Worm (Caenorhabditis elegans): ENCODE measurements around the gene hsp-1.

- TF ChIP-seq F13C5.2 (tag; optimal IDR thresholded peaks at IDR 0.05) (no peak), tra-4 (tag; optimal IDR thresholded peaks at IDR 0.05) (no peak), aly-1 (tag; optimal IDR thresholded peaks at IDR 0.05) (no peak), ama-1 (optimal IDR thresholded peaks at IDR 0.05) (no peak), hnd-1 (tag; optimal IDR thresholded peaks at IDR 0.05) (no peak), ceh-13 (GFP tag; optimal IDR thresholded peaks at IDR 0.05) (no peak), B0310.2 (tag; optimal IDR thresholded peaks at IDR 0.05) (no peak), tbx-37 (GFP tag; conservative IDR thresholded peaks at IDR 0.05) (no peak), flt-1 (GFP tag; IDR thresholded peaks at IDR 0.05) (no peak), hmbx-1 (tag; optimal IDR thresholded peaks at IDR 0.05) (no peak), pes-1 (GFP tag; IDR thresholded peaks at IDR 0.05) (no peak), ceh-36 (tag; optimal IDR thresholded peaks at IDR 0.05) (no peak), scrt-1 (GFP tag; IDR thresholded peaks at IDR 0.05) (no peak), ets-7 (tag; optimal IDR thresholded peaks at IDR 0.05) (no peak)
Observed at ce11 chrIV:17269042-17269441, 9.7 kb upstream of the hsp-1 start, which contains the start of gene atgp-1.

Data from whole organism, early embryonic.